Worm (Caenorhabditis elegans) whole organism, midembryonic: ENCODE data around the gene R02D1.2.

Experiments
- T22C8.4 ChIP-seq: fragments of 200-800 bp; sonication (Bioruptor generic); IDR thresholded peaks from 2 replicates; pipeline ENCODE4 v1.3.6; 2022; ENCODE audit warnings: missing genetic modification characterization, missing compliant biosample characterization
- cog-1 ChIP-seq: sonication (generic microtip); optimal IDR thresholded peaks from 2 replicates; lab custom pipeline; 2016; ENCODE audit warnings: missing genetic modification characterization, missing compliant biosample characterization
- flt-1 ChIP-seq: fragments of 200-800 bp; sonication (Bioruptor generic); IDR thresholded peaks from 2 replicates; pipeline ENCODE4 v1.3.6; 2022; ENCODE audit warnings: missing genetic modification characterization, missing compliant biosample characterization
- klf-2 ChIP-seq: fragments of 200-800 bp; sonication (Bioruptor generic); conservative IDR thresholded peaks from 2 replicates; pipeline ENCODE4 v1.3.6; 2022; ENCODE audit warnings: missing genetic modification reagents, missing genetic modification characterization, missing compliant biosample characterization
- med-1 ChIP-seq: sonication (generic microtip); optimal IDR thresholded peaks from 2 replicates; lab custom pipeline; 2017; ENCODE audit warnings: missing genetic modification characterization, mild to moderate bottlenecking, missing compliant biosample characterization, antibody characterized with exemption, missing genetic modification reagents; ENCODE audit not compliant: insufficient read depth
- ref-1 ChIP-seq: fragments of 200-800 bp; sonication (Bioruptor generic); conservative IDR thresholded peaks from 2 replicates; pipeline ENCODE4 v1.3.6; 2022; ENCODE audit warnings: missing genetic modification reagents, missing genetic modification characterization, missing compliant biosample characterization
- tab-1 ChIP-seq: fragments of 200-800 bp; sonication (Bioruptor generic); IDR thresholded peaks from 2 replicates; pipeline ENCODE4 v1.3.6; 2022; ENCODE audit warnings: missing genetic modification characterization, missing compliant biosample characterization
- ztf-23 ChIP-seq: fragments of 200-800 bp; sonication (Bioruptor generic); IDR thresholded peaks from 2 replicates; pipeline ENCODE4 v1.3.6; 2022; ENCODE audit warnings: missing genetic modification reagents, missing genetic modification characterization, missing compliant biosample characterization
- ztf-29 ChIP-seq: fragments of 200-800 bp; sonication (Bioruptor generic); IDR thresholded peaks from 2 replicates; pipeline ENCODE4 v1.3.6; 2022; ENCODE audit warnings: missing genetic modification reagents, missing genetic modification characterization, missing compliant biosample characterization

DNA sequence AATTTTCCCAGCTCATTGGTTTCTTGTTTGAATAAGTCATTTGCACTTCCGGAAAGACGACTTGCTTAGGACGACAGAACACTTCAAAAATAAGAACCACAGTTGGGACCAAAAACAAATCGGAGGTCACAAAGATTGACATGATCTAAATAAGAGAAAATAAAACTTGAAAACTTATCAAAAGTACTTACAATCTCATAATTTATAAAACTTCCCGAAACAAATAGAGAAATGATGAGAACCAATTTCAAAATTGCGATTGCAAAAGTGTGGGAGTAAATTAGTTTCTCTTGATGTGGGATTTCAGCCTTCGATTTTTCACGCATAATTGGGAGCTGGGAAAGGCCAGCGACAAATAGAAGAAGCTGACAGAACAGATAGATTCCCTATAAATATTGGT lies 24.0 kb downstream of the R02D1.2 start, which contains the start of gene ZC132.11:
- no peak for TF ChIP-seq klf-2 (GFP tag; lab: Robert Waterston, UW)
- no peak for TF ChIP-seq T22C8.4 (GFP tag; lab: Robert Waterston, UW)
- TF ChIP-seq flt-1 = no peak
- no peak for TF ChIP-seq cog-1
- TF ChIP-seq tab-1 (GFP tag; lab: Robert Waterston, UW) = no peak
- TF ChIP-seq ztf-29 (GFP tag; lab: Robert Waterston, UW) = no peak
- no peak for TF ChIP-seq med-1
- TF ChIP-seq ref-1 = no peak
- no peak for TF ChIP-seq ztf-23 (GFP tag; lab: Robert Waterston, UW)
